Worm (Caenorhabditis elegans) whole organism, midembryonic: ENCODE data around the gene srh-45.

Source experiments
- cog-1 ChIP-seq: sonication (generic microtip); optimal IDR thresholded peaks from 2 replicates; lab custom pipeline; 2016; ENCODE audit warnings: missing genetic modification characterization, missing compliant biosample characterization
- flt-1 ChIP-seq: fragments of 200-800 bp; sonication (Bioruptor generic); IDR thresholded peaks from 2 replicates; pipeline ENCODE4 v1.3.6; 2022; ENCODE audit warnings: missing genetic modification characterization, missing compliant biosample characterization
- klf-2 ChIP-seq: fragments of 200-800 bp; sonication (Bioruptor generic); conservative IDR thresholded peaks from 2 replicates; pipeline ENCODE4 v1.3.6; 2022; ENCODE audit warnings: missing genetic modification reagents, missing genetic modification characterization, missing compliant biosample characterization
- ref-1 ChIP-seq: fragments of 200-800 bp; sonication (Bioruptor generic); conservative IDR thresholded peaks from 2 replicates; pipeline ENCODE4 v1.3.6; 2022; ENCODE audit warnings: missing genetic modification reagents, missing genetic modification characterization, missing compliant biosample characterization
- tab-1 ChIP-seq: fragments of 200-800 bp; sonication (Bioruptor generic); IDR thresholded peaks from 2 replicates; pipeline ENCODE4 v1.3.6; 2022; ENCODE audit warnings: missing genetic modification characterization, missing compliant biosample characterization
- ztf-23 ChIP-seq: fragments of 200-800 bp; sonication (Bioruptor generic); IDR thresholded peaks from 2 replicates; pipeline ENCODE4 v1.3.6; 2022; ENCODE audit warnings: missing genetic modification reagents, missing genetic modification characterization, missing compliant biosample characterization

DNA sequence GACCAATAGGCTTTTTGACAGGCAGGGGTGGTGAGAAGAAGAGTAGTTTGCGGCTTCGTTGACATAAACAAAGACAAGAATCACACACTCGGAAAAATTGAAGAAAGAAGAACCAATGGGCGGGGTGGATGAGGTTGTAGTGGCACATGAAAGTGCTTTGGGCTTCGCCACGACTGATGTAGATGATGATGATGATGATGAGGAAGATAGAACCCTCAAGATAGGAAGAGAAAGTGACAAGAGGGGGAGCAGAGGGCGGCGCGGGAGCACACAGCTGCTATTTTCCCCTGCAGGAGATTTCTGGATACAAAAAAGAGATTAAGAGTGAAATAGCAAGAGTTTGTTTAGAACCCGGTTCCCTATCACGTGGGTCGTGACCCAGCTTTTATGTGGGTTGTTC is 4.1 kb upstream of the srh-45 start:
- TF ChIP-seq klf-2 (no peak), tab-1 (GFP tag; lab: Robert Waterston, UW) (no peak), flt-1 (GFP tag; lab: Robert Waterston, UW) (no peak), cog-1 (tag; lab: Kevin White, UChicago) (no peak), ztf-23 (GFP tag; lab: Robert Waterston, UW) (no peak), ref-1 (GFP tag; lab: Robert Waterston, UW) (no peak)
